Worm (Caenorhabditis elegans): Measurements from ENCODE around the gene ZK1098.2.

The ZK1098.2 gene

DNA sequence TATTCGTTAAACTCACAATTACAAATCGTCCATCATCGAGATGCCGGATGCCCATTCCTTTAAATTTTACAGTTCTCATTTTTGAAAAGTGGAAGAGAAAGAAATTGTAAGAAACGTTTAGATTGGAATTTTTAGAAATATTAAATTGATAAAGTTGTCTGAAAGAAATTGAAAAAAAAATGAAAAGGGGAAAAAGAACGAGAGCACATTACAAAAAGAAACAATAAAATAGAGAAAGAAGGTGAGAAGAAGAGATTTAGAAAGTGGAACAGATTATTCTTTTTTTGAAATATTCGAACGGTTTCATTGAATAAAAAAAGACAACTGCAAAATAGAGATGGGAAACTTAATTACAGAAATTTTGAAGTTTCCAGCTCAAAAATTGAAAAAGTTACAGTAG lies 32.2 kb downstream of the ZK1098.2 start, which contains the start of gene C48B4.8:
Gene C48B4.8, minus strand, starts transcription at position 101 of the 400 bp plus-strand sequence.
- no peak for TF ChIP-seq ztf-3 (GFP tag; optimal IDR thresholded peaks at IDR 0.05)
- no peak for TF ChIP-seq F22D6.2 (tag; optimal IDR thresholded peaks at IDR 0.05)
- TF ChIP-seq xnd-1 (tag; optimal IDR thresholded peaks at IDR 0.05), result no peak
- TF ChIP-seq nhr-90 (tag; optimal IDR thresholded peaks at IDR 0.05), result no peak
- no peak for TF ChIP-seq Y79H2A.3 (GFP tag; conservative IDR thresholded peaks at IDR 0.05)
- no peak for TF ChIP-seq snpc-1.1 (tag; optimal IDR thresholded peaks at IDR 0.05; ENCODE audit: insufficient read depth)
- no peak for TF ChIP-seq athp-1 (tag; optimal IDR thresholded peaks at IDR 0.05)
- no peak for TF ChIP-seq let-526 (GFP tag; IDR thresholded peaks at IDR 0.05)
- TF ChIP-seq ztf-26 (tag; optimal IDR thresholded peaks at IDR 0.05), result no peak
- TF ChIP-seq unc-130 (GFP tag; optimal IDR thresholded peaks at IDR 0.05), result no peak
- no peak for TF ChIP-seq hsf-1 (GFP tag; IDR thresholded peaks at IDR 0.05)
- no peak for TF ChIP-seq ceh-40 (GFP tag; IDR thresholded peaks at IDR 0.05)
- TF ChIP-seq nfya-1 (tag; optimal IDR thresholded peaks at IDR 0.05; ENCODE audit: borderline replicate concordance, insufficient read depth), result no peak
- no peak for TF ChIP-seq gei-17 (GFP tag; optimal IDR thresholded peaks at IDR 0.05)
- TF ChIP-seq ceh-100 (GFP tag; IDR thresholded peaks at IDR 0.05), result no peak
- TF ChIP-seq dox-1 (GFP tag; IDR thresholded peaks at IDR 0.05), result no peak
- no peak for TF ChIP-seq lin-35 (GFP tag; optimal IDR thresholded peaks at IDR 0.05)
- no peak for TF ChIP-seq F55B11.4 (tag; optimal IDR thresholded peaks at IDR 0.05; ENCODE audit: borderline replicate concordance, insufficient read depth)
- no peak for TF ChIP-seq C06A6.2 (GFP tag; conservative IDR thresholded peaks at IDR 0.05)
- no peak for TF ChIP-seq hrde-1 (tag; optimal IDR thresholded peaks at IDR 0.05; ENCODE audit: borderline replicate concordance)

DNA sequence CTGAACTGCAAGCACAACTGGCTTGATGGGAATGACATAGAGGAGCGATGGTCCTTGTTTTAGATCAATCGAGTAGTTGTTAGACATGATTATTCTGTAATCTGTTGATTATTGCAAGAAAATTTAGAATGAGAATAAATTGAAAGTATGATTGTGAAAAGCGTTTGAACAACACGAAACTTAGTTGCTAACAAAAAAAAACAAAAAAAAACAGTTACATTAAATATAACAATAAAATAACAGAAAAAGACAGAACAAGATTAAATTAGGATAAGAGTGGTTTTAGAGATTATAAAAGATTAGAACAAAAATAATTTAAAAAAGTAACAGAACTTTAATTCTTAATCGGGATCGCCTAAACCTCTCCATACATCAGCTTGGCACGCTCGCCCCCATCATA lies 34.3 kb downstream of the ZK1098.2 start, which contains the start of gene C48B4.9:
Gene C48B4.9, minus strand, starts transcription at position 101 of the 400 bp plus-strand sequence.
- TF ChIP-seq cebp-1 (GFP tag; IDR thresholded peaks at IDR 0.05) (no peak), cebp-1 (tag; optimal IDR thresholded peaks at IDR 0.05) (no peak), F55B11.4 (tag; optimal IDR thresholded peaks at IDR 0.05; ENCODE audit: borderline replicate concordance, insufficient read depth) (no peak)

DNA sequence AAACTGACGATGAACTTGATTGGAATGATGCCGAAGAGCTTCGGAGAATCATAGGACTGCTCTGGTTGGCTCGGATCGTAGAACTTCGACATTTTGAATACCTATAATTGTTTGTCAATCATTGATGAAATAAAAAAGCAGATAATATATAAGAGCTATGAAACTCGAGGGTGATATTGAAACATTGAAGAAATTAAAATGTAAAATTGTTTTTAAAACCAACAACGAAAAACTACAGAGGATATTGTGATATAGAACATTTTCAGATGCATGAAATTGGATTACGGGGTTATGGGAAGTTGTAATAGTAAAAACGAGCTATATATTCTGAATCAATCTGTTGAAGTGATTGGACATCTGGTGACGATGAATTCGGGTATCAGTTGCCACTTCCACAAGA lies 35.5 kb downstream of the ZK1098.2 start, which contains the start of gene C48B4.10:
Gene C48B4.10, minus strand, starts transcription at position 101 of the 400 bp plus-strand sequence.
- TF ChIP-seq T26A5.8 (tag; optimal IDR thresholded peaks at IDR 0.05) (no peak), F23B12.7 (tag; optimal IDR thresholded peaks at IDR 0.05; ENCODE audit: insufficient read depth) (no peak), madf-6 (GFP tag; IDR thresholded peaks at IDR 0.05) (0 out of 2 replicates have a peak, but pooled peaks have one; percentile 12)

DNA sequence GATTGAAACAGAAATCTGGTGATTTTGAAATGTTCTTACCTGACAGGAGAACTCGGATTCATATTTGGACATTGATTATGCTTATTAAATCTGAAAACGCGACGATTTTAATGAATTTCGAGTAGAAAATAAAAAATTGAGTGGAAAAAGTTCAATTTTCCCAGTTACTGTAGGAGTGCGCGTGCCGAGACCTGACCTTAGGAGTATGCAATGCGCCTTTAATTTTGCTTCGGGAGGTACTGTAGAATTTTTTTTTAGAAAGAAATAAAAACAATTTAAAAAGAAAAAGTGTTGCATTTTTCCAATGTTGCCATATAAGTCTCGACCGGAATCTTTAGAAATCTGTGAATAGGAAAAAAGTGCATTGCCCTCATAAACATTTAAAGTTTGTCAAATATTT lies 37.0 kb downstream of the ZK1098.2 start, which contains the start of gene C48B4.11:
Gene C48B4.11, minus strand, starts transcription at position 143 of the 400 bp plus-strand sequence.
- TF ChIP-seq sdz-38 (tag; optimal IDR thresholded peaks at IDR 0.05) (no peak), lsl-1 (GFP tag; optimal IDR thresholded peaks at IDR 0.05) (peak; percentile 93), F33H1.4 (GFP tag; IDR thresholded peaks at IDR 0.05) (peak; percentile 87), him-1 (tag; optimal IDR thresholded peaks at IDR 0.05) (peak; percentile 48), mes-4 (tag; optimal IDR thresholded peaks at IDR 0.05) (no peak), madf-6 (GFP tag; IDR thresholded peaks at IDR 0.05) (peak; percentile 82), efl-1 (GFP tag; optimal IDR thresholded peaks at IDR 0.05) (peak; percentile 12), dox-1 (GFP tag; IDR thresholded peaks at IDR 0.05) (0 out of 2 replicates have a peak, but pooled peaks have one; percentile 20), ceh-58 (GFP tag; IDR thresholded peaks at IDR 0.05) (no peak), madf-8 (GFP tag; conservative IDR thresholded peaks at IDR 0.05) (peak; percentile 61), F49E8.2 (tag; optimal IDR thresholded peaks at IDR 0.05; ENCODE audit: insufficient read depth) (peak; percentile 25), xnd-1 (tag; optimal IDR thresholded peaks at IDR 0.05) (peak; percentile 68)
